Fruit fly (Drosophila melanogaster) whole organism, embryonic: ENCODE results near the gene CG45072.

ENCODE experiments used
- BEAF-32 ChIP-seq: fragments of 200-800 bp; sonication (Bioruptor generic); optimal IDR thresholded peaks from 3 replicates; lab custom pipeline; 2017; ENCODE audit warnings: missing biosample characterization, missing genetic modification characterization, mild to moderate bottlenecking, moderate library complexity, missing genetic modification reagents
- Bteb2 ChIP-seq: fragments of 200-800 bp; sonication (Bioruptor generic); optimal IDR thresholded peaks from 2 replicates; lab custom pipeline; 2016; ENCODE audit warnings: missing biosample characterization, missing genetic modification characterization
- CG11504 ChIP-seq: fragments of 200-800 bp; sonication (Bioruptor generic); optimal IDR thresholded peaks from 3 replicates; lab custom pipeline; 2019; ENCODE audit warnings: missing biosample characterization, mild to moderate bottlenecking, missing genetic modification characterization, moderate library complexity
- CG12299 ChIP-seq: fragments of 200-800 bp; sonication (Bioruptor generic); optimal IDR thresholded peaks from 2 replicates; lab custom pipeline; 2018; ENCODE audit warnings: missing biosample characterization, mild to moderate bottlenecking, missing genetic modification characterization
- CG17328 ChIP-seq: fragments of 200-800 bp; sonication (Bioruptor generic); IDR thresholded peaks from 2 replicates; pipeline ENCODE4 v1.3.6; 2022; ENCODE audit warnings: missing biosample characterization, missing genetic modification characterization
- CG17359 ChIP-seq: fragments of 200-800 bp; sonication (Bioruptor generic); optimal IDR thresholded peaks from 3 replicates; lab custom pipeline; 2018; ENCODE audit warnings: missing biosample characterization, mild to moderate bottlenecking, missing genetic modification characterization, moderate library complexity
- CG18599 ChIP-seq: fragments of 200-800 bp; sonication (Bioruptor generic); optimal IDR thresholded peaks from 3 replicates; lab custom pipeline; 2017; ENCODE audit warnings: missing biosample characterization, missing genetic modification characterization, mild to moderate bottlenecking, moderate library complexity, missing genetic modification reagents
- CG42726 ChIP-seq: fragments of 200-800 bp; sonication (Bioruptor generic); IDR thresholded peaks from 2 replicates; pipeline ENCODE4 v1.3.6; 2022; ENCODE audit warnings: missing biosample characterization, missing genetic modification characterization; ENCODE audit not compliant: partially characterized antibody
- CG4360 ChIP-seq: fragments of 200-800 bp; sonication (Bioruptor generic); IDR thresholded peaks from 2 replicates; pipeline ENCODE4 v1.3.6; 2022; ENCODE audit warnings: missing biosample characterization, missing genetic modification characterization
- CG6654 ChIP-seq: fragments of 200-800 bp; sonication (Bioruptor generic); optimal IDR thresholded peaks from 2 replicates; lab custom pipeline; 2017; ENCODE audit warnings: missing biosample characterization, mild to moderate bottlenecking, missing genetic modification characterization
- CG7372 ChIP-seq: fragments of 200-800 bp; sonication (Bioruptor generic); IDR thresholded peaks from 2 replicates; pipeline ENCODE4 v1.3.6; 2022; ENCODE audit warnings: missing biosample characterization, missing genetic modification characterization
- CG7556 ChIP-seq: fragments of 200-800 bp; sonication (Bioruptor generic); optimal IDR thresholded peaks from 2 replicates; lab custom pipeline; 2017; ENCODE audit warnings: missing biosample characterization, mild to moderate bottlenecking, missing genetic modification characterization
- CG8281 ChIP-seq: fragments of 200-800 bp; sonication (Bioruptor generic); optimal IDR thresholded peaks from 2 replicates; lab custom pipeline; 2018; ENCODE audit warnings: missing biosample characterization, mild to moderate bottlenecking, missing genetic modification characterization, moderate library complexity
- CG9932 ChIP-seq: fragments of 200-800 bp; sonication (Bioruptor generic); IDR thresholded peaks from 2 replicates; pipeline ENCODE4 v1.3.6; 2022; ENCODE audit warnings: missing biosample characterization, missing genetic modification characterization
- CrebB ChIP-seq: fragments of 200-800 bp; sonication (Bioruptor generic); optimal IDR thresholded peaks from 3 replicates; lab custom pipeline; 2018; ENCODE audit warnings: missing biosample characterization, mild to moderate bottlenecking, missing genetic modification characterization
- Dek ChIP-seq: fragments of 200-800 bp; sonication (Bioruptor generic); optimal IDR thresholded peaks from 3 replicates; lab custom pipeline; 2019; ENCODE audit warnings: missing biosample characterization, mild to moderate bottlenecking, missing genetic modification characterization, moderate library complexity
- Ets97D ChIP-seq: fragments of 200-800 bp; sonication (Bioruptor generic); optimal IDR thresholded peaks from 3 replicates; lab custom pipeline; 2016; ENCODE audit warnings: missing biosample characterization, missing genetic modification characterization
- HLH4C ChIP-seq: fragments of 200-800 bp; sonication (Bioruptor generic); IDR thresholded peaks from 3 replicates; pipeline ENCODE4 v1.3.6; 2022; ENCODE audit warnings: missing biosample characterization, missing genetic modification characterization; ENCODE audit not compliant: partially characterized antibody
- HLHmδ ChIP-seq: fragments of 200-800 bp; sonication (Bioruptor generic); optimal IDR thresholded peaks from 2 replicates; lab custom pipeline; 2018; ENCODE audit warnings: missing biosample characterization, mild to moderate bottlenecking, missing genetic modification characterization, moderate library complexity
- Jarid2 ChIP-seq: fragments of 200-800 bp; sonication (Bioruptor generic); optimal IDR thresholded peaks from 3 replicates; lab custom pipeline; 2017; ENCODE audit warnings: mild to moderate bottlenecking, missing biosample characterization, missing genetic modification reagents, missing genetic modification characterization
- MBD-R2 ChIP-seq: fragments of 200-800 bp; sonication (Bioruptor generic); IDR thresholded peaks from 2 replicates; pipeline ENCODE4 v1.3.6; 2022; ENCODE audit warnings: missing biosample characterization, missing genetic modification characterization
- Meics ChIP-seq: fragments of 200-800 bp; sonication (Bioruptor generic); optimal IDR thresholded peaks from 2 replicates; lab custom pipeline; 2017; ENCODE audit warnings: missing biosample characterization, mild to moderate bottlenecking, missing genetic modification characterization
- Myb ChIP-seq: fragments of 200-800 bp; sonication (Bioruptor generic); optimal IDR thresholded peaks from 2 replicates; lab custom pipeline; 2016; ENCODE audit warnings: missing biosample characterization, missing genetic modification characterization
- NC2α ChIP-seq: fragments of 200-800 bp; sonication (Bioruptor generic); optimal IDR thresholded peaks from 2 replicates; lab custom pipeline; 2016; ENCODE audit warnings: missing biosample characterization, missing genetic modification characterization
- NFAT ChIP-seq: fragments of 200-800 bp; sonication (Bioruptor generic); IDR thresholded peaks from 2 replicates; pipeline ENCODE4 v1.3.6; 2022; ENCODE audit warnings: missing biosample characterization, missing genetic modification characterization
- Neu2 ChIP-seq: fragments of 200-800 bp; sonication (Bioruptor generic); optimal IDR thresholded peaks from 3 replicates; lab custom pipeline; 2016; ENCODE audit warnings: missing biosample characterization, missing genetic modification characterization, borderline replicate concordance
- Nf-YC ChIP-seq: fragments of 200-800 bp; optimal IDR thresholded peaks from 3 replicates; lab custom pipeline; 2019; ENCODE audit warnings: missing biosample characterization, mild to moderate bottlenecking, missing genetic modification characterization, moderate library complexity
- NfI ChIP-seq: fragments of 200-800 bp; sonication (Bioruptor generic); optimal IDR thresholded peaks from 3 replicates; lab custom pipeline; 2018; ENCODE audit warnings: missing biosample characterization, mild to moderate bottlenecking, missing genetic modification characterization, moderate library complexity
- Sox102F ChIP-seq: fragments of 200-800 bp; sonication (Bioruptor generic); optimal IDR thresholded peaks from 2 replicates; lab custom pipeline; 2018; ENCODE audit warnings: missing biosample characterization, mild to moderate bottlenecking, missing genetic modification characterization, moderate library complexity
- Taf1 ChIP-seq: fragments of 200-800 bp; sonication (Bioruptor generic); IDR thresholded peaks from 2 replicates; pipeline ENCODE4 v1.3.6; 2022; ENCODE audit warnings: missing biosample characterization, missing genetic modification characterization
- cato ChIP-seq: fragments of 200-800 bp; sonication (Bioruptor generic); optimal IDR thresholded peaks from 2 replicates; lab custom pipeline; 2016; ENCODE audit warnings: missing biosample characterization, missing genetic modification characterization, borderline replicate concordance
- cg ChIP-seq: fragments of 200-800 bp; sonication (Bioruptor generic); optimal IDR thresholded peaks from 3 replicates; lab custom pipeline; 2019; ENCODE audit warnings: missing biosample characterization, mild to moderate bottlenecking, missing genetic modification characterization, moderate library complexity
- danr ChIP-seq: fragments of 200-800 bp; sonication (Bioruptor generic); IDR thresholded peaks from 2 replicates; pipeline ENCODE4 v1.3.6; 2022; ENCODE audit warnings: missing biosample characterization, missing genetic modification characterization
- hb ChIP-seq: fragments of 200-800 bp; sonication (Bioruptor generic); IDR thresholded peaks from 3 replicates; pipeline ENCODE4 v1.3.6; 2022; ENCODE audit warnings: missing biosample characterization, missing genetic modification characterization; ENCODE audit not compliant: partially characterized antibody
- hkb ChIP-seq, 2 experiments: fragments of 200-800 bp in 1 of 2; fragments of >200 bp in 1 of 2; sonication (Bioruptor generic) in 1 of 2; IDR thresholded peaks in 1 of 2; optimal IDR thresholded peaks in 1 of 2; 2 replicates each; pipeline versions ENCODE4 v1.3.6 to Lab custom; 2017 to 2022; ENCODE audit warnings: missing biosample characterization in 1 of 2, missing genetic modification characterization in 1 of 2
- lab ChIP-seq: fragments of 200-800 bp; sonication (Bioruptor generic); optimal IDR thresholded peaks from 3 replicates; lab custom pipeline; 2017; ENCODE audit warnings: missing biosample characterization, missing genetic modification characterization, mild to moderate bottlenecking, moderate library complexity, missing genetic modification reagents
- lbe ChIP-seq: fragments of 200-800 bp; sonication (Bioruptor generic); optimal IDR thresholded peaks from 2 replicates; lab custom pipeline; 2016; ENCODE audit warnings: missing biosample characterization, mild to moderate bottlenecking, missing genetic modification characterization
- mam ChIP-seq: fragments of 200-800 bp; sonication (Bioruptor generic); optimal IDR thresholded peaks from 3 replicates; lab custom pipeline; 2016; ENCODE audit warnings: missing biosample characterization, missing genetic modification characterization
- pita ChIP-seq: fragments of 200-800 bp; sonication (Bioruptor generic); optimal IDR thresholded peaks from 2 replicates; lab custom pipeline; 2017; ENCODE audit warnings: missing biosample characterization, mild to moderate bottlenecking, missing genetic modification characterization
- psq ChIP-seq: fragments of 200-800 bp; sonication (Bioruptor generic); optimal IDR thresholded peaks from 2 replicates; lab custom pipeline; 2017; ENCODE audit warnings: missing biosample characterization, missing genetic modification characterization
- seq ChIP-seq: fragments of 200-800 bp; sonication (Bioruptor generic); IDR thresholded peaks from 2 replicates; pipeline ENCODE4 v1.3.6; 2022; ENCODE audit warnings: missing biosample characterization, missing genetic modification characterization
- sna ChIP-seq: fragments of 200-800 bp; sonication (Bioruptor generic); IDR thresholded peaks from 2 replicates; pipeline ENCODE4 v1.3.6; 2022; ENCODE audit warnings: missing biosample characterization, missing genetic modification characterization; ENCODE audit not compliant: partially characterized antibody
- so ChIP-seq: fragments of 200-800 bp; sonication (Bioruptor generic); IDR thresholded peaks from 3 replicates; pipeline ENCODE4 v1.3.6; 2022; ENCODE audit warnings: missing biosample characterization, missing genetic modification characterization
- sug ChIP-seq: fragments of 200-800 bp; optimal IDR thresholded peaks from 2 replicates; lab custom pipeline; 2019; ENCODE audit warnings: missing biosample characterization, mild to moderate bottlenecking, missing genetic modification characterization, moderate library complexity
- trh ChIP-seq: fragments of 200-800 bp; sonication (Bioruptor generic); optimal IDR thresholded peaks from 2 replicates; lab custom pipeline; 2016; ENCODE audit warnings: missing biosample characterization, missing genetic modification characterization
- vvl ChIP-seq: fragments of 200-800 bp; sonication (Bioruptor generic); IDR thresholded peaks from 2 replicates; pipeline ENCODE4 v1.3.6; 2022; ENCODE audit warnings: missing biosample characterization, missing genetic modification characterization
- zfh1 ChIP-seq: fragments of 200-800 bp; sonication (Bioruptor generic); IDR thresholded peaks from 3 replicates; pipeline ENCODE4 v1.3.6; 2022; ENCODE audit warnings: missing biosample characterization, missing genetic modification characterization

The CG45072 gene

DNA sequence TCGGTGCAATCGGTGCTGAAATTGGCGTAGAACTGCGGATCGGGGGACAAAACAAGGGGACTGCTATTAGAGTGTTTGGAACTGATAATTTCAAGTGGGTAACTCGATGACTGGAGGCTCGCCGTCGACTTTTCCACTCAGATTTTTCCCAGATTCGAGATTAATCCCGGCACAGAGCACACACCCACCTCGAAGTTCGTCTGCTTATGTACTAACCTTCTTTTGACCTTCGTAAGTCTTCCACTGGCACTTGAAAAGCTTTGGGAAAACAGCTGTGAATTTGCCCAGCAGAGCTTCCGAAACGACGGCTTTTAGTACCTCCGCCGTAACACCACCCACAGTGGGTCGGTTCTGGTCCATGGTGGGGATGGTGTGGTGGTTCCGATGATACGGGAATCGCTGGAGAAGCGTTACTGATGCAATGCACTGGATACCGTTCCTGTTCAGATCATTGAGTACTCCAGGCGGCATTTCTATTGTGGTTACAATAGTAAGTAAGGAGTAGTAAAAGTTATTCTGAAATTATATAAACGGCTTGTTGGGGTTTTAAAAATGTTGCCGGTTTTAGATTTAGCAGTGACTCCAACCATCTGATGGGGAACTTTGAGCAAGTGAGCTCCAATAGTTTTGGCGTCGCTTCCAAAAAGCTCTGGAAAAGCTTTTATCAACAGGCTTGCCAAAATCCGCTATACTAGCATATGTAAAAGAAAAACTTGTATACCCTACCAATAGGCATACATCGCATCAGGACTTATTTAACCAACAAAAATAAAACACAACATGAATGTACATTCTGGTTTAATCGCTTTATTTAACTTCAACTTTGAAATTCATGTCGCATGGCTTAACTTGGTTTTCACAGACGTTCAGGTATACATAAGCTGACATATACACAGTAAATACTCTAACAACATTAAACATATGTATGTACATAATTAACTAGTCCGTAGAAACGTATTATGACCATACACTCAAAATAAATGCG, 11.3 kb upstream of the CG45072 start, which contains the start of gene Tpi (continued):
- TF ChIP-seq NFAT (peak; percentile 37; the same call in 1 of the 2 replicates), CG6654 (GFP tag; lab: Kevin White, UChicago) (peak; percentile 90), CG11504 (tag; lab: Kevin White, UChicago) (no peak), MBD-R2 (GFP tag; lab: Robert Waterston, UW) (peak; percentile 31; the same call in 1 of the 2 replicates), psq (no peak), Ets97D (GFP tag; lab: Kevin White, UChicago) (peak; percentile 6), cg (GFP tag; lab: Kevin White, UChicago) (no peak), Nf-YC (tag; lab: Kevin White, UChicago) (no peak), Jarid2 (GFP tag; lab: Kevin White, UChicago) (peak; percentile 65), Neu2 (GFP tag; lab: Kevin White, UChicago) (no peak), hkb (optimal IDR thresholded peaks at IDR 0.05; lab: Kevin White, UChicago) (peak; percentile 97), hkb (GFP tag; IDR thresholded peaks at IDR 0.05; lab: Robert Waterston, UW) (no peak), CG7556 (peak; percentile 25), CG18599 (GFP tag; lab: Kevin White, UChicago) (peak; percentile 28), CG17328 (GFP tag; lab: Robert Waterston, UW) (0 out of 2 replicates have a peak, but pooled peaks have one; percentile 16), NfI (GFP tag; lab: Kevin White, UChicago) (peak; percentile 35), sug (tag; lab: Kevin White, UChicago) (peak; percentile 43), Myb (GFP tag; lab: Kevin White, UChicago) (peak; percentile 82), CG9932 (GFP tag; lab: Robert Waterston, UW) (peak; percentile 51), pita (peak; percentile 61), sna (GFP tag; lab: Robert Waterston, UW) (no peak), danr (no peak), NC2α (GFP tag; lab: Kevin White, UChicago) (no peak), Taf1 (no peak), Meics (GFP tag; lab: Kevin White, UChicago) (peak; percentile 8), CrebB (tag; lab: Kevin White, UChicago) (peak; percentile 31), lbe (GFP tag; lab: Kevin White, UChicago) (no peak), HLHmδ (GFP tag; lab: Kevin White, UChicago) (no peak), CG12299 (no peak), lab (peak; percentile 46), Dek (peak; percentile 29), Bteb2 (GFP tag; lab: Kevin White, UChicago) (peak; percentile 26)

- no peak for TF ChIP-seq seq
Observed at dm6 chr3R:30132295-30132694, 9.2 kb upstream of the CG45072 start, which contains the start of gene CG31029. Gene CG31029, minus strand, starts transcription at chr3R:30132395.

- no peak for TF ChIP-seq CG7372 (GFP tag; lab: Robert Waterston, UW)
- TF ChIP-seq trh, result no peak
- TF ChIP-seq mam, result no peak
- no peak for TF ChIP-seq so (GFP tag; lab: Robert Waterston, UW)
- TF ChIP-seq CG17359, result no peak
- no peak for TF ChIP-seq BEAF-32
- no peak for TF ChIP-seq Sox102F
- TF ChIP-seq CG4360 (GFP tag; lab: Robert Waterston, UW), result no peak
- TF ChIP-seq HLH4C (GFP tag; lab: Robert Waterston, UW), result no peak
- no peak for TF ChIP-seq vvl (GFP tag; lab: Robert Waterston, UW)
- TF ChIP-seq CG8281, result no peak
- no peak for TF ChIP-seq hb (GFP tag; lab: Robert Waterston, UW)
- TF ChIP-seq zfh1 (GFP tag; lab: Robert Waterston, UW), result no peak
- TF ChIP-seq cato (GFP tag; lab: Kevin White, UChicago), result no peak
- TF ChIP-seq CG42726 (GFP tag; lab: Robert Waterston, UW), result no peak
Observed at dm6 chr3R:30129019-30129418, 6.0 kb upstream of the CG45072 start, which contains the start of gene Ppi1. Gene Ppi1, minus strand, starts transcription at chr3R:30129119.
